Worm (Caenorhabditis elegans): ENCODE results near the gene lipl-5.
A peak's percentile ranks its signal among the peaks of the same experiment; 100 is the strongest.

The lipl-5 gene

DNA sequence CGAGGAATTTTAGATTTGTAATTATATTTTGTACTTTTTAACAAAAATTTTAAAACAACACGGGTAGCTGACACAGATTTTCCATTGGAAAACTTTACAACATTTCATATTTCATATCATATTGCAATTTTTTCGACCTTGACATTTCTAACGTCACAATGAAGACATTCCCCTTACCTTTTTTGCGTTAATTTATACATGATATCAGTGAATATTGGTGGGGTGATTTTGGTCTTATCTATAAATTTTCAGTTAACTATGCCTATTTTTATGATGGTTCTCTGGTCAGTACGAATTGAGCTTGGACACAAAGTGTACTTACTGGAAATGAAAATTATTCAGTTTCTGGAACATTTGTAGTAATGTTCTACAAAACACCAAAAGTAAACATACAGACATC lies 1.0 kb upstream of the lipl-5 start:
- TF ChIP-seq elt-2 (tag; optimal IDR thresholded peaks at IDR 0.05) (peak; percentile 83), pqm-1 (tag; optimal IDR thresholded peaks at IDR 0.05) (peak; percentile 31), unc-39 (tag; optimal IDR thresholded peaks at IDR 0.05) (no peak)

DNA sequence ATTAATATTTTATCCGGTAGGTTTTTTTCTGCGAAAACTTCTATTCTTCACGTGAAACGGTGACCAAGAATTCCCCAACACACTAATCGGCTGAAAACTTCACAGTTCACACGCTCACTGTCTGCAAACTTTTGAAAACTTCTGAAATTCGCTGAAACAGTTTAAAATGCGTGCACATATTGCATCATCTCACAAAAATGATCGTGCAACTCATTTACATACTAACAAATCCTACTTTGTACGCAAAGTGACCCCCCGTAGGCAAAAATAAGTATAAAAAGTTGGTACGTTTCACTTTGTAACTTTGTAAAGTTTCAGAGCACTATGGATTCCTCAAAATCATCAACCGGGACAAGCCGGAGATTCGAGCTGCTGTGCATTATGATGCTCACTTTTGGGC lies 2.9 kb downstream of the lipl-5 start, which contains the start of gene ZK6.6:
Gene ZK6.6, plus strand, starts transcription at position 301 of the 400 bp plus-strand sequence.
- TF ChIP-seq zag-1 (tag; optimal IDR thresholded peaks at IDR 0.05) (no peak), lin-39 (tag; optimal IDR thresholded peaks at IDR 0.05) (no peak), egl-27 (tag; optimal IDR thresholded peaks at IDR 0.05) (no peak), ztf-4 (tag; optimal IDR thresholded peaks at IDR 0.05) (no peak), eor-1 (tag; optimal IDR thresholded peaks at IDR 0.05) (no peak), daf-12 (tag; optimal IDR thresholded peaks at IDR 0.05) (no peak), fos-1 (tag; optimal IDR thresholded peaks at IDR 0.05) (no peak), pqm-1 (tag; optimal IDR thresholded peaks at IDR 0.05) (no peak), nhr-28 (tag; optimal IDR thresholded peaks at IDR 0.05) (no peak), nhr-43 (tag; optimal IDR thresholded peaks at IDR 0.05; ENCODE audit: poor library complexity, severe bottlenecking) (no peak), elt-2 (tag; optimal IDR thresholded peaks at IDR 0.05) (no peak), ztf-11 (tag; optimal IDR thresholded peaks at IDR 0.05) (no peak), ama-1 (optimal IDR thresholded peaks at IDR 0.05) (no peak)

DNA sequence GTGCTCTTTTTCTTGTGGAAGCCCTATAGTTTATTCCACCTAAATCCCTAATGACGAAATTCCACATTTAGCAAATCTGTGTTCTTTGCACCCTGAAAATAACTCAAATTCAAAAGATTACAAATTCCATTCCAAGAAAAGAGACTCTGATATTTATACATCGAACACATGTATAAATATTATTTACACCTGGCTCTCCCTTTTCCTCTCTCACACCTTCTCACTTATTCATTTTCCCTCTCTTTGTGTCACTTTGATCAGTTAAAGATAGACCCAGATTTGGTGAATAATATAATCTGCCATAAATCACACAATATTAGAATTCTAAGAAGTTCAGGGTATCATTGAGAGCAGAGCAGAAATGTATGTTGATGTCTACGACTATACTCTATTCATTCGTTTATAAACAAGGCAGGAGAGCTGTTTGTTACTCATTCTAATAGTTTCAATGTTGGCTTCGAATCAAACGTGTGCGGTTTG lies 6.7 kb downstream of the lipl-5 start, which contains the start of gene nhr-254:
Gene nhr-254, plus strand, starts transcription at position 430 of the 480 bp plus-strand sequence.
- TF ChIP-seq zag-1 (tag; optimal IDR thresholded peaks at IDR 0.05): no peak
- TF ChIP-seq nhr-67 (tag; optimal IDR thresholded peaks at IDR 0.05): no peak
- TF ChIP-seq eor-1 (tag; optimal IDR thresholded peaks at IDR 0.05): no peak
- no peak for TF ChIP-seq tbx-2 (tag; optimal IDR thresholded peaks at IDR 0.05)
- no peak for TF ChIP-seq nfya-1 (tag; optimal IDR thresholded peaks at IDR 0.05; ENCODE audit: insufficient read depth)
- no peak for TF ChIP-seq unc-62 (GFP tag; optimal IDR thresholded peaks at IDR 0.05)

DNA sequence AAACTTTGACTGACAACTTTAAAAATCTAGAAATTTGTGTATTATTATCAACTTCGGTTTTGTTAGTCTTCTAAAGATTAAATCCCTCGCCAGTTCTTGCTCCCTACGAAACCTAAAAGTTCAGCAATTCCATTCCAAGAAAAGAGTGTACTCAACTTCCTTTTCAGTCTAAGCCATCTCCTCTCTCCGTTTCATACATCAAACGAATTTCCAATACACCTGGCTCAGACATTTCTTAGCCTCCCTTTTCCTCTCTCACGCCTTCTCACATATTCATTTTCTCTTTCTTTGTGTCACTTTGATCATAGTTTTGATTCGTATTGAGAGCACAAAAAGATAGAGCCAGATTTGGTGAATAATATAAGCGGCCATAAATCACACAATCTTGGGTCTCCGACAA lies 10.8 kb downstream of the lipl-5 start, which contains the start of gene nhr-253:
Gene nhr-253, plus strand, starts transcription at position 285 of the 400 bp plus-strand sequence.
- TF ChIP-seq pha-4 (tag; optimal IDR thresholded peaks at IDR 0.05): no peak
- peak; percentile 46 for TF ChIP-seq nhr-11 (tag; optimal IDR thresholded peaks at IDR 0.05)

DNA sequence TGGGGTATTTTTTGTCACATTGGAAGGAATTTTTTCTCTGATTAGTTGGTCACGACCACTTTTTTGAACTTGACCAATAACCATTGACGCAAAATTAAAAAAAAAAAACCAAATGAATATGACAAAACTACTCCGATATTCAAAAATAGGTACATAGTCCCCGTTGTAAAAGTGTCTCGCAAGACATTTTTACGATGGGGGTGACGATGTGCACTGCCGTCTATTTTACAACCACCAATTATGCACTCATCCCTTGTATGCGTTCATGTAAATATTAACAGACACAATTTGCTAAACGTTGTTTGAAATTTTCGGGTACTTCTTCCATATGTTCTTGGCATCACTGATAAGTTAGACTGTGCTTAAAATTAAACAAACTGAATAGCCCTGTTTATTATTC lies 14.2 kb downstream of the lipl-5 start, which contains the start of gene scl-27:
Gene scl-27, plus strand, starts transcription at position 301 of the 400 bp plus-strand sequence.
- no peak for TF ChIP-seq egl-5 (tag; optimal IDR thresholded peaks at IDR 0.05)
- no peak for TF ChIP-seq aly-2 (tag; optimal IDR thresholded peaks at IDR 0.05)
- no peak for TF ChIP-seq zag-1 (tag; optimal IDR thresholded peaks at IDR 0.05)
- TF ChIP-seq nhr-76 (tag; optimal IDR thresholded peaks at IDR 0.05): no peak
- TF ChIP-seq nhr-11 (tag; optimal IDR thresholded peaks at IDR 0.05): no peak
- no peak for TF ChIP-seq mml-1 (tag; optimal IDR thresholded peaks at IDR 0.05)
- no peak for TF ChIP-seq lin-39 (tag; optimal IDR thresholded peaks at IDR 0.05)
- no peak for TF ChIP-seq jun-1 (tag; optimal IDR thresholded peaks at IDR 0.05)
- TF ChIP-seq sea-2 (GFP tag; optimal IDR thresholded peaks at IDR 0.05): no peak
- TF ChIP-seq lin-15B (tag; optimal IDR thresholded peaks at IDR 0.05): no peak
- TF ChIP-seq ceh-9 (tag; optimal IDR thresholded peaks at IDR 0.05): no peak
- TF ChIP-seq nhr-12 (tag; optimal IDR thresholded peaks at IDR 0.05): no peak
- TF ChIP-seq mdl-1 (tag; optimal IDR thresholded peaks at IDR 0.05): no peak

DNA sequence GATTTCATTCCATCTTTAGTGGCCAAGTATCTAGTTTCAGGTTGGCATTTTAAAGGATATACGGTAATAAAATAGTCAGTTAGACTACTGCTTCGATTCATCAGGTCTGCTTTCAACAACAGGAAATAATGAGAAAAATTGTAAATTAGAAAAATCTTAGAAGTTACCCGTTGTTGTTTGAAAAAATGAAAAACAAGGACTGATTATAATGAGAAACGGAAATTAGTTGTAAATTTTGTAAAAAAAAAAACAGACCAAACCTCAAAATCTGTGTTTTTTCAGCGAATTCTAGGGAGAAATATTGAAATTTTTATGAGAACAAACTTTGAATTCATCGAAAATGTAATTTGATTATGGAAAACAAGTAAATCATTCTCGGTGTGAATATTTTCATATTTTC lies 17.5 kb downstream of the lipl-5 start, which contains the start of gene srh-62:
Gene srh-62, minus strand, starts transcription at position 101 of the 400 bp plus-strand sequence.
- TF ChIP-seq lin-39 (tag; optimal IDR thresholded peaks at IDR 0.05): no peak
- no peak for TF ChIP-seq ceh-9 (tag; optimal IDR thresholded peaks at IDR 0.05)
- no peak for TF ChIP-seq tbx-2 (tag; optimal IDR thresholded peaks at IDR 0.05)

DNA sequence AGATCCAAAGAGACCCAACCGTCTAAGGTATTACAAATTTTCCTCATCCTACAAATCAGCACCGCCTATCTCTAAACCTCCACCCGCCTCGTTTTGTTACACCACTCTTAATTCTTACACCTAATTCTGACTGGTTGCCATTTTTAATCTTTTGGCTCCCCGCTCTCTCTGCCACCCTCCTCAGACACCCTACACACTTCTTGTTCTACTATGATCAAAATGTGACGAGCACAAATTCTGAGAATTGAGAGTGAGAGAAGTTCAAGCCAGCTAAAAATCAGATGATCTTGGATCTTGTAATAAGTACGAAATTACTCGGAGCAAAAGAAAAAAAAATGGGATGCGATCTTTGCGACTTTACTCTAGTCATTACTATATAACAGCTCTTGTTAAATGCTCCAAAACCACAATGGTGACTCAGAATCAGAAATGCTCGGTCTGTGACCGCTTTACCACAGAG lies 18.7 kb downstream of the lipl-5 start, which contains the start of gene nhr-252:
Gene nhr-252, plus strand, starts transcription at position 410 of the 460 bp plus-strand sequence.
- no peak for TF ChIP-seq elt-2 (tag; optimal IDR thresholded peaks at IDR 0.05)
- no peak for TF ChIP-seq nhr-43 (tag; optimal IDR thresholded peaks at IDR 0.05; ENCODE audit: poor library complexity, severe bottlenecking)
- no peak for TF ChIP-seq nhr-23 (tag; optimal IDR thresholded peaks at IDR 0.05)

Measured in whole organism, L3 larva.